Fruit fly (Drosophila melanogaster): ENCODE measurements around the gene CG17075.

CG17075 gene

DNA sequence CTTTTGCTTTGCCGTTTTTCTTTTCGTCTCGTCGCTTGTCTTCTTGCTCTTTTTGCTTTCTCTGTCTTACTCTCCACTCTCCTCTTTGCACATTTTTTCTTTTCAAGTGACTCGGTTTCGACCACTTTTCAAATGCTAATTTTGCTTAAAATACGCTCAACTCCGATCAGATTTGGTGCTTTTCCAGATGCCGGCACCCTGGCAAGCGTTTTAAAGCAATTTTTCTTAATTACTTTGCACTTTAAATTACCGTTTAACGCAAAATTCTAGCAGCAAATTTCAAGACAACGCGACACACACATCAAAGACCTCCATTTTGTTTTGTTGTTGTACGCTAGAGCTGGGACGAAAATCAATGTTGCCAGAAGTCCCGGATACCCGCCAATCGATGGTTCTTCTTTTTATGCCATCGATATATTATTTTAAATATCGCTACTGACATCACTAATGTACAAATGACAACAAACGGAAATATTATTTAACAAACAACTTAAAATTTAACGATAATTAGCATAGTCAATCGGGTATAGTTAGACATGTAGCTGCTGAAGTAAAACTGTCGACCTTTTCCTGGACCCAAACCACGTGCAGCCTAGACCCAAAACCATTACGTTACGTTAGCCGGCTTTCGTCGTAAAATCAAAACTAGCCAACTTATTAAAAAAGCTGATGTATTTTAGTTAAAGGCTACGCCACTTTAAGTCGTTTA lies 16.6 kb downstream of the CG17075 start, which contains the start of gene kis (continued):
- TF ChIP-seq dmrt99B (tag; optimal IDR thresholded peaks at IDR 0.05) (no peak), chm (GFP tag; IDR thresholded peaks at IDR 0.05) (0 out of 2 replicates have a peak, but pooled peaks have one; percentile 29), tio (GFP tag; optimal IDR thresholded peaks at IDR 0.05) (no peak), CG11085 (GFP tag; IDR thresholded peaks at IDR 0.05) (no peak), MTF-1 (GFP tag; optimal IDR thresholded peaks at IDR 0.05; ENCODE audit: borderline replicate concordance) (no peak), mld (GFP tag; IDR thresholded peaks at IDR 0.05; ENCODE audit: partially characterized antibody) (peak; percentile 89), CG17912 (GFP tag; optimal IDR thresholded peaks at IDR 0.05) (no peak), Mad (GFP tag; optimal IDR thresholded peaks at IDR 0.05) (peak; percentile 43), NC2α (GFP tag; optimal IDR thresholded peaks at IDR 0.05) (peak; percentile 0), sens (GFP tag) (peak; percentile 90), lola (GFP tag; optimal IDR thresholded peaks at IDR 0.05) (no peak), sug (tag; optimal IDR thresholded peaks at IDR 0.05) (peak; percentile 64), pita (GFP tag; optimal IDR thresholded peaks at IDR 0.05) (peak; percentile 67), CG1529 (GFP tag; optimal IDR thresholded peaks at IDR 0.05) (no peak), klu (GFP tag; IDR thresholded peaks at IDR 0.05) (no peak), Bgb (GFP tag; IDR thresholded peaks at IDR 0.05; ENCODE audit: partially characterized antibody) (peak; percentile 96), aop (GFP tag; IDR thresholded peaks at IDR 0.05) (no peak), Dek (tag; optimal IDR thresholded peaks at IDR 0.05) (no peak), CG7839 (tag; optimal IDR thresholded peaks at IDR 0.05) (peak; percentile 35), inv (GFP tag; IDR thresholded peaks at IDR 0.05; ENCODE audit: partially characterized antibody) (peak; percentile 94), sob (GFP tag; IDR thresholded peaks at IDR 0.05) (peak; percentile 64; the same call in 1 of the 2 replicates), Opbp (GFP tag; IDR thresholded peaks at IDR 0.05; ENCODE audit: partially characterized antibody) (peak; percentile 97), CG31441 (GFP tag; IDR thresholded peaks at IDR 0.05) (no peak), CG8359 (GFP tag; optimal IDR thresholded peaks at IDR 0.05; ENCODE audit: borderline replicate concordance) (no peak), Hr39 (optimal IDR thresholded peaks at IDR 0.05) (no peak), phol (tag; optimal IDR thresholded peaks at IDR 0.05) (peak; percentile 99), CG9215 (GFP tag; IDR thresholded peaks at IDR 0.05) (peak; percentile 34; the same call in 1 of the 2 replicates), CG12219 (GFP tag; optimal IDR thresholded peaks at IDR 0.05) (no peak), CG11696 (GFP tag; IDR thresholded peaks at IDR 0.05) (no peak), CG3281 (GFP tag; optimal IDR thresholded peaks at IDR 0.05) (peak; percentile 9), CG17186 (GFP tag; optimal IDR thresholded peaks at IDR 0.05) (peak; percentile 34), CG8089 (GFP tag; optimal IDR thresholded peaks at IDR 0.05) (no peak), wor (GFP tag; IDR thresholded peaks at IDR 0.05) (no peak), Elba2 (GFP tag; optimal IDR thresholded peaks at IDR 0.05) (no peak), bbx (GFP tag; IDR thresholded peaks at IDR 0.05; ENCODE audit: partially characterized antibody) (peak; percentile 98), ash1 (GFP tag; optimal IDR thresholded peaks at IDR 0.05) (peak; percentile 23), CG3726 (GFP tag; IDR thresholded peaks at IDR 0.05) (no peak), CG14710 (tag; optimal IDR thresholded peaks at IDR 0.05) (peak; percentile 80), CG9437 (GFP tag; optimal IDR thresholded peaks at IDR 0.05) (peak; percentile 100), h (optimal IDR thresholded peaks at IDR 0.05) (no peak), tll (GFP tag; optimal IDR thresholded peaks at IDR 0.05) (no peak), Taf1 (GFP tag; IDR thresholded peaks at IDR 0.05) (no peak), dm (GFP tag; optimal IDR thresholded peaks at IDR 0.05) (peak; percentile 55), ind (GFP tag; optimal IDR thresholded peaks at IDR 0.05) (peak; percentile 4), CG8765 (GFP tag; IDR thresholded peaks at IDR 0.05) (no peak), CG6813 (GFP tag; optimal IDR thresholded peaks at IDR 0.05) (no peak), CG10979 (tag; optimal IDR thresholded peaks at IDR 0.05) (peak; percentile 1), Atf3 (GFP tag; optimal IDR thresholded peaks at IDR 0.05) (no peak), CG12104 (GFP tag; optimal IDR thresholded peaks at IDR 0.05) (no peak), CG4424 (GFP tag; optimal IDR thresholded peaks at IDR 0.05) (peak; percentile 20)
